Worm (Caenorhabditis elegans) whole organism, L3 larva: ENCODE data around the gene nuo-1.

ENCODE experiments used
- R02D3.7 ChIP-seq: fragments of 150-350 bp; optimal IDR thresholded peaks from 2 replicates; lab custom pipeline; 2014; ENCODE audit warnings: missing biosample characterization, missing genetic modification characterization
- ZK546.5 ChIP-seq: sonication (generic microtip); optimal IDR thresholded peaks from 2 replicates; lab custom pipeline; 2017; ENCODE audit warnings: missing biosample characterization, missing genetic modification characterization
- aly-2 ChIP-seq: fragments of 150-350 bp; optimal IDR thresholded peaks from 2 replicates; lab custom pipeline; 2014; ENCODE audit warnings: missing biosample characterization, missing genetic modification characterization
- ama-1 ChIP-seq: fragments of 150-350 bp; optimal IDR thresholded peaks from 2 replicates; lab custom pipeline; 2018
- ceh-16 ChIP-seq: sonication (generic microtip); optimal IDR thresholded peaks from 2 replicates; lab custom pipeline; 2017; ENCODE audit warnings: missing biosample characterization, missing genetic modification characterization
- egl-27 ChIP-seq: sonication (generic microtip); optimal IDR thresholded peaks from 4 replicates; lab custom pipeline; 2017; ENCODE audit warnings: missing biosample characterization, missing genetic modification reagents, missing genetic modification characterization
- eor-1 ChIP-seq, 2 experiments: fragments of 150-350 bp; optimal IDR thresholded peaks; 2 replicates each; lab custom pipeline; 2014 to 2018; ENCODE audit warnings: missing biosample characterization in 2 of 2, missing genetic modification characterization in 2 of 2
- fkh-10 ChIP-seq: sonication (generic microtip); optimal IDR thresholded peaks from 2 replicates; lab custom pipeline; 2017; ENCODE audit warnings: missing biosample characterization, missing genetic modification reagents, missing genetic modification characterization
- fos-1 ChIP-seq: fragments of 150-350 bp; optimal IDR thresholded peaks from 2 replicates; lab custom pipeline; 2014; ENCODE audit warnings: missing biosample characterization, missing genetic modification characterization
- hmg-11 ChIP-seq: sonication (generic microtip); optimal IDR thresholded peaks from 2 replicates; lab custom pipeline; 2016; ENCODE audit warnings: missing genetic modification characterization, missing compliant biosample characterization
- lin-39 ChIP-seq: fragments of 150-350 bp; optimal IDR thresholded peaks from 2 replicates; lab custom pipeline; 2018; ENCODE audit warnings: missing biosample characterization, missing genetic modification reagents, missing genetic modification characterization
- lsy-12 ChIP-seq: sonication (generic microtip); optimal IDR thresholded peaks from 2 replicates; lab custom pipeline; 2016; ENCODE audit warnings: mild to moderate bottlenecking, missing genetic modification characterization, missing compliant biosample characterization
- nfya-1 ChIP-seq: sonication (generic microtip); optimal IDR thresholded peaks from 2 replicates; lab custom pipeline; 2017; ENCODE audit warnings: missing genetic modification characterization, mild to moderate bottlenecking, missing compliant biosample characterization, antibody characterized with exemption, moderate library complexity; ENCODE audit not compliant: insufficient read depth
- nhr-12 ChIP-seq: fragments of 150-350 bp; optimal IDR thresholded peaks from 2 replicates; lab custom pipeline; 2014; ENCODE audit warnings: missing biosample characterization, missing genetic modification characterization
- nhr-23 ChIP-seq: fragments of 150-350 bp; optimal IDR thresholded peaks from 2 replicates; lab custom pipeline; 2014; ENCODE audit warnings: missing biosample characterization, missing genetic modification reagents, missing genetic modification characterization
- nhr-237 ChIP-seq: fragments of 150-350 bp; optimal IDR thresholded peaks from 2 replicates; lab custom pipeline; 2014; ENCODE audit warnings: missing biosample characterization, missing genetic modification characterization
- nhr-25 ChIP-seq: sonication (generic microtip); optimal IDR thresholded peaks from 2 replicates; lab custom pipeline; 2017; ENCODE audit warnings: missing biosample characterization, missing genetic modification characterization
- nhr-28 ChIP-seq: fragments of 150-350 bp; optimal IDR thresholded peaks from 2 replicates; lab custom pipeline; 2014; ENCODE audit warnings: missing biosample characterization, missing genetic modification characterization
- nhr-43 ChIP-seq: sonication (generic microtip); optimal IDR thresholded peaks from 2 replicates; lab custom pipeline; 2016; ENCODE audit warnings: mild to moderate bottlenecking, missing genetic modification characterization, missing compliant biosample characterization; ENCODE audit not compliant: poor library complexity, severe bottlenecking
- nhr-67 ChIP-seq: fragments of 150-350 bp; optimal IDR thresholded peaks from 2 replicates; lab custom pipeline; 2014; ENCODE audit warnings: missing biosample characterization, missing genetic modification characterization
- nhr-76 ChIP-seq: fragments of 150-350 bp; sonication (generic microtip); optimal IDR thresholded peaks from 5 replicates; lab custom pipeline; 2014; ENCODE audit warnings: missing biosample characterization, missing genetic modification characterization
- pha-4 ChIP-seq: fragments of 150-350 bp; optimal IDR thresholded peaks from 2 replicates; lab custom pipeline; 2014; ENCODE audit warnings: missing biosample characterization, missing genetic modification reagents, missing genetic modification characterization
- sea-2 ChIP-seq: fragments of 150-350 bp; sonication (generic microtip); optimal IDR thresholded peaks from 4 replicates; lab custom pipeline; 2014; ENCODE audit warnings: missing biosample characterization, missing genetic modification reagents, missing genetic modification characterization
- skn-1 ChIP-seq: fragments of 150-350 bp; optimal IDR thresholded peaks from 2 replicates; lab custom pipeline; 2014; ENCODE audit warnings: missing biosample characterization, missing genetic modification characterization
- snpc-4 ChIP-seq: fragments of 150-350 bp; optimal IDR thresholded peaks from 2 replicates; lab custom pipeline; 2014; ENCODE audit warnings: missing biosample characterization, missing genetic modification characterization
- unc-39 ChIP-seq: sonication (generic microtip); optimal IDR thresholded peaks from 4 replicates; lab custom pipeline; 2017; ENCODE audit warnings: missing biosample characterization, missing genetic modification characterization
- unc-62 ChIP-seq: fragments of 150-350 bp; sonication (generic microtip); optimal IDR thresholded peaks from 4 replicates; lab custom pipeline; 2014; ENCODE audit warnings: missing biosample characterization, missing genetic modification reagents, missing genetic modification characterization
- zag-1 ChIP-seq: fragments of 150-350 bp; optimal IDR thresholded peaks from 2 replicates; lab custom pipeline; 2014; ENCODE audit warnings: missing biosample characterization, missing genetic modification characterization
- ztf-11 ChIP-seq: fragments of 150-350 bp; optimal IDR thresholded peaks from 2 replicates; lab custom pipeline; 2014; ENCODE audit warnings: missing biosample characterization, missing genetic modification characterization
- ztf-4 ChIP-seq: fragments of 150-350 bp; optimal IDR thresholded peaks from 2 replicates; lab custom pipeline; 2014; ENCODE audit warnings: missing biosample characterization, missing genetic modification characterization

The nuo-1 gene

DNA sequence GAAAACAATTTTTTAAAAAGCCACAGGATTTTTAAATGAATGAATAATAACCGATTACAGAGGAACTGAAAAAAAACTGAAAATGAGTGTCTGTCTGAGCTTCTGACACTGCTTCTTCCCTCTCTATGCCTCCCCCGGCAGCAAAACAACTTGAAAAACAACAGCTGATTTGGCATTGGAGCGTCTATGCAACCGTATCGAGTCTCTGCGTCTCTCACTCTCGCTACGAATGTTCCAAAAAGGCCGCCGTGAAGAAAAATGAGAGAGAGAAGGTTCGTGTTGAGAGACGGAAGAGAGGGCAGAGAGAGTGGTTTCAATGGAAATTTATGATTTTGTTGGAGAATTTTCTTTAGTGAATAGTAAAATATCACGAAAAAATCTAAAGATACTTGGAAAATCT lies 5.4 kb downstream of the nuo-1 start (continued):
- TF ChIP-seq lsy-12 (tag; lab: Kevin White, UChicago) (no peak), skn-1 (tag; lab: Kevin White, UChicago) (no peak), nhr-25 (tag; lab: Kevin White, UChicago) (peak; percentile 83)

ce11 chrII:11103657-11104056 lies 6.0 kb downstream of the nuo-1 start, which contains the start of gene C09H10.5:
C09H10.5 (minus strand) TSS chrII:11103757.
- TF ChIP-seq nhr-67 (tag; lab: Kevin White, UChicago) (no peak), hmg-11 (tag; lab: Kevin White, UChicago) (no peak)
- TF ChIP-seq, all 47 proteins: peak for 0

ce11 chrII:11104162-11104561 lies 6.5 kb downstream of the nuo-1 start, which contains the start of gene C09H10.9:
C09H10.9 (plus strand) TSS chrII:11104462.
- no peak for TF ChIP-seq nhr-28
- TF ChIP-seq lsy-12 (tag; lab: Kevin White, UChicago), result no peak
- no peak for TF ChIP-seq zag-1 (tag; lab: Kevin White, UChicago)
- TF ChIP-seq skn-1 (tag; lab: Kevin White, UChicago), result no peak
- no peak for TF ChIP-seq ztf-4 (tag; lab: Kevin White, UChicago)
- no peak for TF ChIP-seq lin-39 (tag; lab: Kevin White, UChicago)
- TF ChIP-seq ama-1 (lab: Kevin White, UChicago), result no peak
- no peak for TF ChIP-seq ztf-11 (tag; lab: Kevin White, UChicago)
- TF ChIP-seq sea-2 (GFP tag; lab: Kevin White, UChicago), result no peak
- TF ChIP-seq unc-62 (GFP tag; lab: Kevin White, UChicago), result no peak
- no peak for TF ChIP-seq nhr-67 (tag; lab: Kevin White, UChicago)
- no peak for TF ChIP-seq nhr-23 (tag; lab: Kevin White, UChicago)
- no peak for TF ChIP-seq nhr-76 (tag; lab: Kevin White, UChicago)
- no peak for TF ChIP-seq nhr-12
- no peak for TF ChIP-seq R02D3.7
- TF ChIP-seq aly-2, result no peak
- no peak for TF ChIP-seq nhr-237 (tag; lab: Kevin White, UChicago)

ce11 chrII:11105981-11106711 lies 8.5 kb downstream of the nuo-1 start, which contains the start of gene nasp-1:
nasp-1 (plus strand) TSS chrII:11106612.
- TF ChIP-seq eor-1 (tag; optimal IDR thresholded peaks at IDR 0.05; lab: Kevin White, UChicago) (no peak), nfya-1 (tag; lab: Kevin White, UChicago) (peak; percentile 24), pha-4 (tag; lab: Kevin White, UChicago) (peak; percentile 6), ceh-16 (tag; lab: Kevin White, UChicago) (no peak), fos-1 (tag; lab: Kevin White, UChicago) (no peak), ztf-11 (tag; lab: Kevin White, UChicago) (no peak)

ce11 chrII:11107828-11108227 lies 10.2 kb downstream of the nuo-1 start, which contains the start of gene apc-17:
apc-17 (plus strand) TSS chrII:11108128.
- TF ChIP-seq ZK546.5 (tag; lab: Kevin White, UChicago) (no peak), nhr-25 (tag; lab: Kevin White, UChicago) (no peak), lin-39 (tag; lab: Kevin White, UChicago) (no peak), aly-2 (no peak), sea-2 (GFP tag; lab: Kevin White, UChicago) (no peak), snpc-4 (tag; lab: Kevin White, UChicago) (no peak), pha-4 (tag; lab: Kevin White, UChicago) (no peak), unc-39 (no peak), fkh-10 (GFP tag; lab: Kevin White, UChicago) (no peak), nhr-43 (tag; lab: Kevin White, UChicago) (no peak)

ce11 chrII:11110419-11110818 lies 12.8 kb downstream of the nuo-1 start:
- no peak for TF ChIP-seq zag-1 (tag; lab: Kevin White, UChicago)
- TF ChIP-seq ceh-16 (tag; lab: Kevin White, UChicago), result no peak
- no peak for TF ChIP-seq egl-27 (tag; lab: Kevin White, UChicago)
